Worm (Caenorhabditis elegans) whole organism, mixed stage, embryonic: Measurements from ENCODE around the gene nhr-251.

Experiments used
- blmp-1 ChIP-seq: fragments of 150-350 bp; optimal IDR thresholded peaks from 2 replicates; lab custom pipeline; 2014; ENCODE audit warnings: missing biosample characterization, missing genetic modification characterization
- elt-3 ChIP-seq: fragments of 150-350 bp; optimal IDR thresholded peaks from 2 replicates; lab custom pipeline; 2014; ENCODE audit warnings: missing biosample characterization, missing genetic modification characterization
- flh-1 ChIP-seq: fragments of 200-800 bp; sonication (Bioruptor generic); optimal IDR thresholded peaks from 2 replicates; lab custom pipeline; 2018; ENCODE audit warnings: mild to moderate bottlenecking, missing genetic modification characterization, moderate library complexity, missing compliant biosample characterization
- ham-2 ChIP-seq: fragments of 200-800 bp; sonication (Bioruptor generic); optimal IDR thresholded peaks from 2 replicates; lab custom pipeline; 2018; ENCODE audit warnings: mild to moderate bottlenecking, missing genetic modification characterization, missing compliant biosample characterization
- hlh-1 ChIP-seq: fragments of 150-350 bp; optimal IDR thresholded peaks from 2 replicates; lab custom pipeline; 2014; ENCODE audit warnings: missing biosample characterization, missing genetic modification reagents, missing genetic modification characterization
- lin-32 ChIP-seq: fragments of 200-800 bp; sonication (Bioruptor generic); optimal IDR thresholded peaks from 2 replicates; lab custom pipeline; 2018; ENCODE audit warnings: mild to moderate bottlenecking, missing genetic modification characterization, missing compliant biosample characterization
- lsy-2 ChIP-seq: fragments of 150-350 bp; optimal IDR thresholded peaks from 2 replicates; lab custom pipeline; 2014; ENCODE audit warnings: missing biosample characterization, missing genetic modification characterization
- mep-1 ChIP-seq: fragments of 150-350 bp; optimal IDR thresholded peaks from 2 replicates; lab custom pipeline; 2017; ENCODE audit warnings: missing biosample characterization, missing genetic modification reagents, missing genetic modification characterization, inconsistent platforms
- mls-2 ChIP-seq: sonication (generic microtip); optimal IDR thresholded peaks from 2 replicates; lab custom pipeline; 2016; ENCODE audit warnings: mild to moderate bottlenecking, missing genetic modification characterization, moderate library complexity, missing compliant biosample characterization
- nhr-2 ChIP-seq: fragments of 150-350 bp; optimal IDR thresholded peaks from 2 replicates; lab custom pipeline; 2014; ENCODE audit warnings: missing biosample characterization, missing genetic modification characterization
- nhr-237 ChIP-seq: fragments of 150-350 bp; optimal IDR thresholded peaks from 2 replicates; lab custom pipeline; 2014; ENCODE audit warnings: missing biosample characterization, missing genetic modification characterization
- nhr-76 ChIP-seq: sonication (generic microtip); optimal IDR thresholded peaks from 2 replicates; lab custom pipeline; 2017; ENCODE audit warnings: missing biosample characterization, missing genetic modification characterization
- pha-4 ChIP-seq: fragments of 150-350 bp; optimal IDR thresholded peaks from 2 replicates; lab custom pipeline; 2018; ENCODE audit warnings: missing biosample characterization, missing genetic modification reagents, missing genetic modification characterization
- sem-2 ChIP-seq: fragments of 200-800 bp; sonication (Bioruptor generic); optimal IDR thresholded peaks from 2 replicates; lab custom pipeline; 2018; ENCODE audit warnings: mild to moderate bottlenecking, missing genetic modification characterization, missing compliant biosample characterization
- snpc-4 ChIP-seq: fragments of 150-350 bp; optimal IDR thresholded peaks from 2 replicates; lab custom pipeline; 2014; ENCODE audit warnings: missing biosample characterization, missing genetic modification characterization
- sptf-1 ChIP-seq: sonication (generic microtip); optimal IDR thresholded peaks from 2 replicates; lab custom pipeline; 2017; ENCODE audit warnings: mild to moderate bottlenecking, missing genetic modification characterization, moderate library complexity, missing compliant biosample characterization
- tbx-8 ChIP-seq: fragments of 200-800 bp; sonication (Bioruptor generic); optimal IDR thresholded peaks from 2 replicates; lab custom pipeline; 2018; ENCODE audit warnings: mild to moderate bottlenecking, missing genetic modification characterization, moderate library complexity, missing compliant biosample characterization
- unc-120 ChIP-seq: sonication (generic microtip); optimal IDR thresholded peaks from 2 replicates; lab custom pipeline; 2017; ENCODE audit warnings: missing genetic modification characterization, missing compliant biosample characterization; ENCODE audit not compliant: poor library complexity, severe bottlenecking
- unc-62 ChIP-seq: fragments of 150-350 bp; optimal IDR thresholded peaks from 2 replicates; lab custom pipeline; 2014; ENCODE audit warnings: missing biosample characterization, missing genetic modification reagents, missing genetic modification characterization
- ztf-11 ChIP-seq: fragments of 150-350 bp; optimal IDR thresholded peaks from 2 replicates; lab custom pipeline; 2014; ENCODE audit warnings: missing biosample characterization, missing genetic modification characterization

nhr-251 gene

DNA sequence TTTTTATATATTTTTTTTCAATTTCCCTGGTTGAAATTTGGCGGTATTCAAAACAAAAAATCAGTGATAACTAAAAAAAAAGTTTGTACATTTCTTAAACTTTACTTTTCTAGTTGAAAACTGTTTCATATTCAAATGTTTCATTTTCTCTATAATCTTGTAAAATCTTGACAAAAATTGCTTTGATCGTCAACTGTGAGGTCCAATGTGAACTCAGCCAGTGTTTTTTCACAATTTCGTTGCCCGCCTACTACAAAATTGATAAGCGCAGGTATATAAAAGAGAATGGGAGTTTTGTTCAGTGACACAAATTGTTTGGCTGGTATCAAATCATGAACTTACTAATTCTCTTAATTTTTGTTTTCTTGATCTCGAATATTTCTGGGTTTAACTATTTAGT, 46.6 kb downstream of the nhr-251 start, which contains the start of gene ugt-42:
Gene ugt-42 (plus strand): TSS at position 301 of the 400 bp plus-strand sequence.
- TF ChIP-seq hlh-1 (tag; lab: Kevin White, UChicago) (no peak), lsy-2 (tag; lab: Kevin White, UChicago) (no peak), blmp-1 (tag; lab: Kevin White, UChicago) (no peak), sem-2 (GFP tag; lab: Kevin White, UChicago) (no peak), mep-1 (tag; lab: Kevin White, UChicago) (no peak), unc-62 (GFP tag; lab: Kevin White, UChicago) (no peak), lin-32 (GFP tag; lab: Kevin White, UChicago) (no peak), snpc-4 (tag; lab: Kevin White, UChicago) (no peak), sptf-1 (tag; lab: Kevin White, UChicago) (no peak), elt-3 (tag; lab: Kevin White, UChicago) (no peak), tbx-8 (GFP tag; lab: Kevin White, UChicago) (no peak), pha-4 (tag; lab: Kevin White, UChicago) (no peak), nhr-237 (tag; lab: Kevin White, UChicago) (no peak), nhr-2 (tag; lab: Kevin White, UChicago) (no peak), flh-1 (GFP tag; lab: Kevin White, UChicago) (no peak), ham-2 (no peak), ztf-11 (no peak), unc-120 (tag; lab: Kevin White, UChicago) (no peak), mls-2 (tag; lab: Kevin White, UChicago) (no peak), nhr-76 (tag; lab: Kevin White, UChicago) (no peak)
